Fruit fly (Drosophila melanogaster): ENCODE data around the gene CG43219.
A peak's percentile ranks its signal among the peaks of the same experiment; 100 is the strongest.

CG43219 gene

dm6 chr3L:21206486-21206885 lies 13.7 kb upstream of the CG43219 start (continued):
- TF ChIP-seq B-H1 (GFP tag; IDR thresholded peaks at IDR 0.05) (no peak), HmgD (GFP tag; optimal IDR thresholded peaks at IDR 0.05) (no peak), sim (GFP tag; IDR thresholded peaks at IDR 0.05) (no peak), eve (GFP tag; optimal IDR thresholded peaks at IDR 0.05) (no peak), CG7987 (GFP tag; optimal IDR thresholded peaks at IDR 0.05) (no peak), CG16813 (GFP tag; IDR thresholded peaks at IDR 0.05; ENCODE audit: partially characterized antibody) (peak; percentile 67)

- TF ChIP-seq stwl (tag; optimal IDR thresholded peaks at IDR 0.05) (no peak), CG32532 (GFP tag; IDR thresholded peaks at IDR 0.05) (no peak), psq (GFP tag; optimal IDR thresholded peaks at IDR 0.05) (no peak), yki (optimal IDR thresholded peaks at IDR 0.05) (no peak), ems (GFP tag; optimal IDR thresholded peaks at IDR 0.05) (no peak), sd (tag; optimal IDR thresholded peaks at IDR 0.05) (peak; percentile 29), CG15514 (GFP tag; optimal IDR thresholded peaks at IDR 0.05) (peak; percentile 37), TFAM (GFP tag; optimal IDR thresholded peaks at IDR 0.05) (no peak), pros (GFP tag; optimal IDR thresholded peaks at IDR 0.05) (peak; percentile 4), Bteb2 (GFP tag; optimal IDR thresholded peaks at IDR 0.05) (no peak), grn (GFP tag; optimal IDR thresholded peaks at IDR 0.05) (no peak), CG10366 (GFP tag; IDR thresholded peaks at IDR 0.05) (no peak), CG7786 (GFP tag; optimal IDR thresholded peaks at IDR 0.05) (no peak), CG8388 (GFP tag; optimal IDR thresholded peaks at IDR 0.05) (no peak), CrebB (tag; optimal IDR thresholded peaks at IDR 0.05) (no peak), klu (GFP tag; IDR thresholded peaks at IDR 0.05) (no peak), Hmr (GFP tag; optimal IDR thresholded peaks at IDR 0.05) (peak; percentile 33), CG18619 (GFP tag; optimal IDR thresholded peaks at IDR 0.05) (no peak), CG9817 (tag; optimal IDR thresholded peaks at IDR 0.05) (no peak), Fer1 (GFP tag; optimal IDR thresholded peaks at IDR 0.05) (peak; percentile 34), Fer3 (tag; optimal IDR thresholded peaks at IDR 0.05) (no peak), exex (tag; optimal IDR thresholded peaks at IDR 0.05) (no peak), CG6689 (GFP tag; IDR thresholded peaks at IDR 0.05) (no peak), pho (GFP tag; optimal IDR thresholded peaks at IDR 0.05) (no peak), scrt (GFP tag; optimal IDR thresholded peaks at IDR 0.05) (peak; percentile 37), C15 (GFP tag; IDR thresholded peaks at IDR 0.05) (no peak), CG7745 (tag; optimal IDR thresholded peaks at IDR 0.05) (no peak), CG12219 (GFP tag; optimal IDR thresholded peaks at IDR 0.05) (no peak), fru (optimal IDR thresholded peaks at IDR 0.05) (no peak), disco-r (GFP tag; optimal IDR thresholded peaks at IDR 0.05) (no peak), CG30431 (GFP tag; optimal IDR thresholded peaks at IDR 0.05) (no peak), zf30C (GFP tag; optimal IDR thresholded peaks at IDR 0.05) (no peak), sr (GFP tag; IDR thresholded peaks at IDR 0.05) (no peak), pzg (GFP tag; optimal IDR thresholded peaks at IDR 0.05) (peak; percentile 36), cad (GFP tag; optimal IDR thresholded peaks at IDR 0.05) (no peak), dysf (GFP tag; IDR thresholded peaks at IDR 0.05) (no peak), CG8089 (GFP tag; optimal IDR thresholded peaks at IDR 0.05) (no peak), gcm2 (GFP tag; optimal IDR thresholded peaks at IDR 0.05) (no peak), Bgb (GFP tag; IDR thresholded peaks at IDR 0.05; ENCODE audit: partially characterized antibody) (peak; percentile 30; the same call in 1 of the 2 replicates), caup (GFP tag; optimal IDR thresholded peaks at IDR 0.05; ENCODE audit: severe bottlenecking) (peak; percentile 21), gsb (GFP tag; IDR thresholded peaks at IDR 0.05) (no peak), run (tag; optimal IDR thresholded peaks at IDR 0.05) (no peak), bowl (GFP tag; IDR thresholded peaks at IDR 0.05) (no peak), CG12299 (tag; optimal IDR thresholded peaks at IDR 0.05) (no peak), CG16813 (GFP tag; IDR thresholded peaks at IDR 0.05; ENCODE audit: partially characterized antibody) (no peak)
Observed at dm6 chr3L:21209921-21210532, 10.2 kb upstream of the CG43219 start, which contains the start of the genes CG10510 and CG10508. Gene CG10510, minus strand, starts transcription at chr3L:21210084. Gene CG10508, plus strand, starts transcription at chr3L:21210215.

Data from whole organism, embryonic.